Worm (Caenorhabditis elegans): ENCODE results near the gene chdh-1.

chdh-1 gene

ce11 chrII:8732339-8733100 is 33.8 kb upstream of the chdh-1 start, which contains the start of gene rol-6:
Gene rol-6, plus strand, starts transcription at chrII:8733050.
- no peak for TF ChIP-seq ceh-24 (tag; optimal IDR thresholded peaks at IDR 0.05)
- no peak for TF ChIP-seq ceh-48 (tag; optimal IDR thresholded peaks at IDR 0.05)
- TF ChIP-seq ceh-2 (tag; optimal IDR thresholded peaks at IDR 0.05): no peak
- no peak for TF ChIP-seq pha-4 (tag; optimal IDR thresholded peaks at IDR 0.05)
- no peak for TF ChIP-seq mec-3 (tag; optimal IDR thresholded peaks at IDR 0.05; ENCODE audit: borderline replicate concordance)
- no peak for TF ChIP-seq hlh-15 (tag; optimal IDR thresholded peaks at IDR 0.05)
- no peak for TF ChIP-seq elt-4 (tag; optimal IDR thresholded peaks at IDR 0.05)

ce11 chrII:8731736-8732229 is 33.1 kb upstream of the chdh-1 start:
- TF ChIP-seq ets-4 (tag; optimal IDR thresholded peaks at IDR 0.05) (no peak), ceh-19 (GFP tag; optimal IDR thresholded peaks at IDR 0.05) (no peak), pros-1 (tag; optimal IDR thresholded peaks at IDR 0.05) (no peak), hlh-6 (tag; optimal IDR thresholded peaks at IDR 0.05) (no peak), ceh-34 (tag; optimal IDR thresholded peaks at IDR 0.05) (no peak), ref-2 (tag; optimal IDR thresholded peaks at IDR 0.05) (no peak), tbx-2 (tag; optimal IDR thresholded peaks at IDR 0.05) (no peak), elt-2 (tag; optimal IDR thresholded peaks at IDR 0.05) (no peak), elt-4 (tag; optimal IDR thresholded peaks at IDR 0.05) (no peak), ahr-1 (tag; optimal IDR thresholded peaks at IDR 0.05) (no peak), fkh-10 (GFP tag; optimal IDR thresholded peaks at IDR 0.05) (no peak), ceh-9 (tag; optimal IDR thresholded peaks at IDR 0.05) (no peak), ztf-16 (tag; optimal IDR thresholded peaks at IDR 0.05) (no peak)

ce11 chrII:8730960-8731693 is 32.4 kb upstream of the chdh-1 start:
- TF ChIP-seq zip-5 (tag; optimal IDR thresholded peaks at IDR 0.05): no peak
- TF ChIP-seq pha-2 (tag; optimal IDR thresholded peaks at IDR 0.05): no peak
- TF ChIP-seq fax-1 (tag; optimal IDR thresholded peaks at IDR 0.05): no peak
- TF ChIP-seq tbx-7 (tag; optimal IDR thresholded peaks at IDR 0.05): no peak
- TF ChIP-seq K02D7.2 (tag; optimal IDR thresholded peaks at IDR 0.05): no peak
- TF ChIP-seq ceh-9 (tag; optimal IDR thresholded peaks at IDR 0.05): no peak
- no peak for TF ChIP-seq unc-3 (GFP tag; conservative IDR thresholded peaks at IDR 0.05)
- TF ChIP-seq unc-3 (tag; optimal IDR thresholded peaks at IDR 0.05): no peak
- no peak for TF ChIP-seq ceh-2 (tag; optimal IDR thresholded peaks at IDR 0.05)

- peak; percentile 51 for TF ChIP-seq elt-2 (tag; optimal IDR thresholded peaks at IDR 0.05)
- no peak for TF ChIP-seq odd-2 (tag; optimal IDR thresholded peaks at IDR 0.05)
Observed at ce11 chrII:8730281-8730680, 31.6 kb upstream of the chdh-1 start.

- TF ChIP-seq ceh-2 (tag; optimal IDR thresholded peaks at IDR 0.05) (no peak), hlh-8 (tag; optimal IDR thresholded peaks at IDR 0.05) (no peak), ahr-1 (tag; optimal IDR thresholded peaks at IDR 0.05) (no peak)
Observed at ce11 chrII:8726700-8727099, 28.0 kb upstream of the chdh-1 start, which contains the start of gene T01B7.9. Gene T01B7.9, minus strand, starts transcription at chrII:8726800.

ce11 chrII:8721955-8722524 is 23.3 kb upstream of the chdh-1 start, which contains the start of gene trcs-2:
Gene trcs-2, plus strand, starts transcription at chrII:8722474.
- TF ChIP-seq pha-2 (tag; optimal IDR thresholded peaks at IDR 0.05): no peak
- TF ChIP-seq sdc-2 (tag; optimal IDR thresholded peaks at IDR 0.05): no peak
- TF ChIP-seq F13H6.1 (tag; optimal IDR thresholded peaks at IDR 0.05): no peak
- TF ChIP-seq elt-2 (tag; optimal IDR thresholded peaks at IDR 0.05): no peak
- TF ChIP-seq hlh-15 (tag; optimal IDR thresholded peaks at IDR 0.05): no peak
- TF ChIP-seq ceh-18 (tag; optimal IDR thresholded peaks at IDR 0.05): no peak
- no peak for TF ChIP-seq gmeb-2 (tag; optimal IDR thresholded peaks at IDR 0.05)
- TF ChIP-seq fkh-6 (tag; optimal IDR thresholded peaks at IDR 0.05): no peak
- TF ChIP-seq ceh-22 (tag; optimal IDR thresholded peaks at IDR 0.05): no peak
- no peak for TF ChIP-seq pros-1 (tag; optimal IDR thresholded peaks at IDR 0.05)
- TF ChIP-seq ttx-3 (tag; optimal IDR thresholded peaks at IDR 0.05): no peak
- no peak for TF ChIP-seq eyg-1 (tag; optimal IDR thresholded peaks at IDR 0.05)
- TF ChIP-seq ceh-9 (tag; optimal IDR thresholded peaks at IDR 0.05): no peak
- TF ChIP-seq fax-1 (tag; optimal IDR thresholded peaks at IDR 0.05): no peak
- TF ChIP-seq T23F11.4 (GFP tag; optimal IDR thresholded peaks at IDR 0.05): no peak
- TF ChIP-seq ref-2 (tag; optimal IDR thresholded peaks at IDR 0.05): no peak
- TF ChIP-seq C08G9.2 (tag; optimal IDR thresholded peaks at IDR 0.05): no peak
- no peak for TF ChIP-seq rnt-1 (tag; optimal IDR thresholded peaks at IDR 0.05)
- no peak for TF ChIP-seq odd-2 (tag; optimal IDR thresholded peaks at IDR 0.05)
- TF ChIP-seq unc-55 (GFP tag; optimal IDR thresholded peaks at IDR 0.05): no peak

Data from whole organism, late embryonic.